Worm (Caenorhabditis elegans): ENCODE results near the gene rpoa-49.

The rpoa-49 gene

DNA sequence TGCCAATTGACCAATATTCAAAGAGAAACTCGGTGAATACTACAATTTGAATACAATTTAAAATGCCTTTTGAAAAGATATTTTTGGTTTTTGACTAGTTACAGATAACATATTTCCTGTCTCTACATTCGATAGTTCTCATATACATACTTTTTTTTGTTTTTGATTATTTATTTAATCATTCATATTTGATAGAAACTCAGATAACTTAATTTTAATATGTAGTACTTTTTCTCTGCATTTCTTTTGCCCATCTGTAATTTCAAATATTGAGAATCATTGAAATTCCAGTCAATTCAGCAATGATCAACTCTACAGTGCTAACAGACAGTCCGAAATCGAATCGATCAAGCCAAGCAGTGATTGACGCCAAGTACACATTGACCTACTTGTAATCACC is 16.2 kb downstream of the rpoa-49 start, which contains the start of gene C23H3.2:
TSS of gene C23H3.2 (plus strand) at position 301 of the 400 bp plus-strand sequence.
- TF ChIP-seq B0035.1 (tag; optimal IDR thresholded peaks at IDR 0.05) (no peak), madf-10 (tag; optimal IDR thresholded peaks at IDR 0.05) (no peak), die-1 (tag; optimal IDR thresholded peaks at IDR 0.05) (no peak), mxl-1 (tag; optimal IDR thresholded peaks at IDR 0.05) (no peak), sdz-38 (tag; optimal IDR thresholded peaks at IDR 0.05) (no peak), snpc-1.1 (tag; optimal IDR thresholded peaks at IDR 0.05; ENCODE audit: insufficient read depth) (no peak)

DNA sequence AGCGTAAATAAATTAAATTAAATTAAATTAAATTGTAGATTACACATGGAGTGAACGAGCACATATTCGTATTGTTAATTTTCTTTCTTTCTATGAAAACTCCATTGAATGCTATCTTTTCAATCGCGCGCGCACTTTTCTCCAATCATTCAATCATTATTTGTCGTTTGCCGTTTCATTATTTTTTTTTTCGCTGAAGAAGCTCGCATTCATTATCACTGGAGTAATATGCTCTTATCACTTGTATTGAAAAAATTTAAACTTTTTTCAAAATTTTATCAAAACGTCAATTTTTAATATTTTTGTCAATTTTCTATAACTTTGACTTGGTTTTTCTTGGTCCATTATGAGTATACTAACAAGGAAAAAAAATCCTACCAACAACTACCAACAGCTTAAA is 20.6 kb downstream of the rpoa-49 start:
- TF ChIP-seq bed-1 (GFP tag; IDR thresholded peaks at IDR 0.05) (no peak), nhr-80 (tag; optimal IDR thresholded peaks at IDR 0.05) (peak; percentile 61), lsy-27 (tag; optimal IDR thresholded peaks at IDR 0.05; ENCODE audit: borderline replicate concordance, insufficient read depth) (no peak), F57A8.1 (GFP tag; optimal IDR thresholded peaks at IDR 0.05) (no peak), sptf-2 (GFP tag; optimal IDR thresholded peaks at IDR 0.05) (no peak)

DNA sequence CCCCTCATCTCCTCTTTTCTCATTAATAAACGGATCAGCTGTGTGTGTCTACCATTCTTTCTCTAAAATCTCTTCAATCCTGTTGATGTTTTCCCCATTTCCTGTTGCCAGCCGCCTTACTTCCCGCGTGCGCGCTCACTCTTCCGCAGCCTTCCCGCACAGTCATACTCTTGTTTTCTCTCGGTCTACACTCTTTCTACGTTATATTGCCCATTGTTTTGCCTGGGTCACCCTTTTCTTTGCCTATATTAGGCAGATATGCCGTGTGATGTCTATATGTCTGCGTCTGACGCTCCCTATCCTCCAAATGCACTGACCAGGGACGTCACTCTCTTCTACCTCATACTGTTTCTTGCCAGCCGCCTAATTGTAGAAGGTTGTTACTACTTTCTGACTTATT is 21.5 kb downstream of the rpoa-49 start:
- TF ChIP-seq mel-28 (tag; optimal IDR thresholded peaks at IDR 0.05; ENCODE audit: borderline replicate concordance) (no peak), akir-1 (GFP tag; optimal IDR thresholded peaks at IDR 0.05) (no peak), Y79H2A.3 (GFP tag; conservative IDR thresholded peaks at IDR 0.05) (no peak), nhr-80 (tag; optimal IDR thresholded peaks at IDR 0.05) (peak; percentile 3), bed-1 (GFP tag; IDR thresholded peaks at IDR 0.05) (no peak), mxl-1 (tag; optimal IDR thresholded peaks at IDR 0.05) (no peak), egl-18 (GFP tag; IDR thresholded peaks at IDR 0.05) (no peak), D2030.7 (GFP tag; IDR thresholded peaks at IDR 0.05) (peak; percentile 47; the same call in 1 of the 2 replicates), ceh-27 (GFP tag; optimal IDR thresholded peaks at IDR 0.05) (peak; percentile 0), F57A8.1 (GFP tag; optimal IDR thresholded peaks at IDR 0.05) (no peak), cebp-1 (GFP tag; IDR thresholded peaks at IDR 0.05) (no peak), cebp-1 (tag; optimal IDR thresholded peaks at IDR 0.05) (peak; percentile 38), hlh-12 (tag; optimal IDR thresholded peaks at IDR 0.05) (no peak), B0336.3 (GFP tag; IDR thresholded peaks at IDR 0.05) (no peak), pbrm-1 (GFP tag; IDR thresholded peaks at IDR 0.05) (no peak), F39B2.1 (GFP tag; IDR thresholded peaks at IDR 0.05) (no peak), xnd-1 (tag; optimal IDR thresholded peaks at IDR 0.05) (no peak), ztf-25 (GFP tag; IDR thresholded peaks at IDR 0.05) (no peak), cebp-2 (GFP tag; IDR thresholded peaks at IDR 0.05) (no peak), lin-26 (GFP tag; IDR thresholded peaks at IDR 0.05) (peak; percentile 67; the same call in 1 of the 2 replicates), madf-3 (GFP tag; IDR thresholded peaks at IDR 0.05) (0 out of 2 replicates have a peak, but pooled peaks have one; percentile 34), dpl-1 (GFP tag; optimal IDR thresholded peaks at IDR 0.05) (no peak), dox-1 (GFP tag; IDR thresholded peaks at IDR 0.05) (peak; percentile 44; the same call in 1 of the 2 replicates), somi-1 (GFP tag; optimal IDR thresholded peaks at IDR 0.05) (no peak), attf-5 (GFP tag; optimal IDR thresholded peaks at IDR 0.05) (peak; percentile 34), hmg-1.2 (GFP tag; IDR thresholded peaks at IDR 0.05) (peak; percentile 71; the same call in 1 of the 2 replicates), efl-1 (GFP tag; optimal IDR thresholded peaks at IDR 0.05) (peak; percentile 51), lsy-27 (tag; optimal IDR thresholded peaks at IDR 0.05; ENCODE audit: borderline replicate concordance, insufficient read depth) (no peak), repo-1 (tag; optimal IDR thresholded peaks at IDR 0.05) (no peak), madf-6 (GFP tag; IDR thresholded peaks at IDR 0.05) (peak; percentile 39; the same call in 1 of the 2 replicates), chd-7 (tag; optimal IDR thresholded peaks at IDR 0.05) (no peak), sdz-38 (tag; optimal IDR thresholded peaks at IDR 0.05) (no peak), F22D6.2 (tag; optimal IDR thresholded peaks at IDR 0.05) (no peak), gei-17 (GFP tag; optimal IDR thresholded peaks at IDR 0.05) (no peak), F23B12.7 (tag; optimal IDR thresholded peaks at IDR 0.05; ENCODE audit: insufficient read depth) (no peak), K11D2.4 (GFP tag; IDR thresholded peaks at IDR 0.05) (no peak)

All from whole organism, young adult.